Fruit fly (Drosophila melanogaster) whole organism, embryonic: ENCODE data around the gene CG8516.
A peak's percentile ranks its signal among the peaks of the same experiment; 100 is the strongest.

ENCODE experiments used
- Asciz ChIP-seq: fragments of 200-800 bp; sonication (Bioruptor generic); optimal IDR thresholded peaks from 2 replicates; lab custom pipeline; 2017; ENCODE audit warnings: missing biosample characterization, mild to moderate bottlenecking, missing genetic modification characterization, missing genetic modification reagents
- Atf3 ChIP-seq: fragments of 200-800 bp; sonication (Bioruptor generic); optimal IDR thresholded peaks from 3 replicates; lab custom pipeline; 2016; ENCODE audit warnings: missing biosample characterization, missing genetic modification characterization
- C15 ChIP-seq: fragments of 200-800 bp; sonication (Bioruptor generic); IDR thresholded peaks from 3 replicates; pipeline ENCODE4 v1.3.6; 2022; ENCODE audit warnings: missing biosample characterization, missing genetic modification characterization
- CG10209 ChIP-seq: fragments of 200-800 bp; sonication (Bioruptor generic); optimal IDR thresholded peaks from 3 replicates; lab custom pipeline; 2017; ENCODE audit warnings: missing biosample characterization, mild to moderate bottlenecking, missing genetic modification characterization, missing genetic modification reagents
- CG1024 ChIP-seq: fragments of 200-800 bp; sonication (Bioruptor generic); IDR thresholded peaks from 2 replicates; pipeline ENCODE4 v1.3.6; 2022; ENCODE audit warnings: missing biosample characterization, missing genetic modification characterization
- CG10431 ChIP-seq: fragments of 200-800 bp; sonication (Bioruptor generic); optimal IDR thresholded peaks from 3 replicates; lab custom pipeline; 2018; ENCODE audit warnings: missing biosample characterization, mild to moderate bottlenecking, missing genetic modification characterization
- CG10959 ChIP-seq: fragments of 200-800 bp; sonication (Bioruptor generic); IDR thresholded peaks from 2 replicates; pipeline ENCODE4 v1.3.6; 2022; ENCODE audit warnings: missing biosample characterization, missing genetic modification characterization
- CG11398 ChIP-seq: fragments of 200-800 bp; sonication (Bioruptor generic); optimal IDR thresholded peaks from 2 replicates; lab custom pipeline; 2016; ENCODE audit warnings: missing biosample characterization, missing genetic modification characterization
- CG11504 ChIP-seq: fragments of 200-800 bp; sonication (Bioruptor generic); optimal IDR thresholded peaks from 3 replicates; lab custom pipeline; 2019; ENCODE audit warnings: missing biosample characterization, mild to moderate bottlenecking, missing genetic modification characterization, moderate library complexity
- CG12299 ChIP-seq: fragments of 200-800 bp; sonication (Bioruptor generic); optimal IDR thresholded peaks from 2 replicates; lab custom pipeline; 2018; ENCODE audit warnings: missing biosample characterization, mild to moderate bottlenecking, missing genetic modification characterization
- CG14050 ChIP-seq: fragments of 200-800 bp; sonication (Bioruptor generic); IDR thresholded peaks from 3 replicates; pipeline ENCODE4 v1.3.6; 2022; ENCODE audit warnings: missing biosample characterization, missing genetic modification characterization
- CG15514 ChIP-seq: fragments of 200-800 bp; sonication (Bioruptor generic); optimal IDR thresholded peaks from 3 replicates; lab custom pipeline; 2017; ENCODE audit warnings: missing biosample characterization, missing genetic modification characterization, mild to moderate bottlenecking, moderate library complexity, missing genetic modification reagents
- CG1647 ChIP-seq: fragments of 200-800 bp; sonication (Bioruptor generic); optimal IDR thresholded peaks from 3 replicates; lab custom pipeline; 2016; ENCODE audit warnings: missing biosample characterization, missing genetic modification characterization
- CG1792 ChIP-seq: fragments of 200-800 bp; sonication (Bioruptor generic); optimal IDR thresholded peaks from 2 replicates; lab custom pipeline; 2016; ENCODE audit warnings: missing biosample characterization, missing genetic modification characterization
- CG18262 ChIP-seq: fragments of 200-800 bp; optimal IDR thresholded peaks from 3 replicates; lab custom pipeline; 2019; ENCODE audit warnings: missing biosample characterization, mild to moderate bottlenecking, missing genetic modification characterization, moderate library complexity
- CG30431 ChIP-seq: fragments of 200-800 bp; sonication (Bioruptor generic); optimal IDR thresholded peaks from 2 replicates; lab custom pipeline; 2017; ENCODE audit warnings: missing biosample characterization, missing genetic modification characterization
- CG6272 ChIP-seq: fragments of 200-800 bp; sonication (Bioruptor generic); IDR thresholded peaks from 2 replicates; pipeline ENCODE4 v1.3.6; 2022; ENCODE audit warnings: missing biosample characterization, missing genetic modification characterization
- CG6683 ChIP-seq: fragments of 200-800 bp; sonication (Bioruptor generic); optimal IDR thresholded peaks from 2 replicates; lab custom pipeline; 2017; ENCODE audit warnings: missing biosample characterization, mild to moderate bottlenecking, missing genetic modification characterization, missing genetic modification reagents
- CG8290 ChIP-seq, 3 experiments: fragments of 200-800 bp; sonication (Bioruptor generic); optimal IDR thresholded peaks; 2 replicates each; lab custom pipeline; 2016 to 2019; ENCODE audit warnings: missing biosample characterization in 3 of 3, missing genetic modification characterization in 3 of 3, mild to moderate bottlenecking in 2 of 3, moderate library complexity in 1 of 3
- CG9215 ChIP-seq: fragments of 200-800 bp; sonication (Bioruptor generic); IDR thresholded peaks from 2 replicates; pipeline ENCODE4 v1.3.6; 2022; ENCODE audit warnings: missing biosample characterization, missing genetic modification characterization
- CkIIα-i1 ChIP-seq: fragments of 200-800 bp; sonication (Bioruptor generic); IDR thresholded peaks from 2 replicates; pipeline ENCODE4 v1.3.6; 2022; ENCODE audit warnings: missing biosample characterization, missing genetic modification characterization
- Dip2 ChIP-seq: fragments of 200-800 bp; sonication (Bioruptor generic); IDR thresholded peaks from 2 replicates; pipeline ENCODE4 v1.3.6; 2022; ENCODE audit warnings: missing biosample characterization, missing genetic modification characterization
- Eip74EF ChIP-seq, 2 experiments: fragments of 200-800 bp in 1 of 2; fragments of >200 bp in 1 of 2; sonication (Bioruptor generic) in 1 of 2; optimal IDR thresholded peaks; 2 replicates each; lab custom pipeline; 2017 to 2019; ENCODE audit warnings: missing biosample characterization in 2 of 2, missing genetic modification characterization in 2 of 2, mild to moderate bottlenecking in 1 of 2, moderate library complexity in 1 of 2
- Fer1 ChIP-seq: fragments of 200-800 bp; sonication (Bioruptor generic); optimal IDR thresholded peaks from 2 replicates; lab custom pipeline; 2017; ENCODE audit warnings: missing biosample characterization, mild to moderate bottlenecking, missing genetic modification characterization
- MBD-R2 ChIP-seq: fragments of 200-800 bp; sonication (Bioruptor generic); IDR thresholded peaks from 2 replicates; pipeline ENCODE4 v1.3.6; 2022; ENCODE audit warnings: missing biosample characterization, missing genetic modification characterization
- Med ChIP-seq: fragments of 200-800 bp; sonication (Bioruptor generic); peaks from one replicate; lab custom pipeline; 2016; ENCODE audit warnings: missing biosample characterization, missing genetic modification characterization, mild to moderate bottlenecking, inconsistent platforms, moderate library complexity
- Nf-YB ChIP-seq: fragments of 200-800 bp; sonication (Bioruptor generic); optimal IDR thresholded peaks from 3 replicates; lab custom pipeline; 2019; ENCODE audit warnings: missing biosample characterization, mild to moderate bottlenecking, missing genetic modification characterization, moderate library complexity
- Nf-YC ChIP-seq: fragments of 200-800 bp; optimal IDR thresholded peaks from 3 replicates; lab custom pipeline; 2019; ENCODE audit warnings: missing biosample characterization, mild to moderate bottlenecking, missing genetic modification characterization, moderate library complexity
- Optix ChIP-seq: fragments of 200-800 bp; sonication (Bioruptor generic); IDR thresholded peaks from 3 replicates; pipeline ENCODE4 v1.3.6; 2022; ENCODE audit warnings: missing biosample characterization, missing genetic modification characterization
- Rfx ChIP-seq: fragments of 200-800 bp; sonication (Bioruptor generic); IDR thresholded peaks from 2 replicates; pipeline ENCODE4 v1.3.6; 2022; ENCODE audit warnings: missing biosample characterization, missing genetic modification characterization
- Six4 ChIP-seq: fragments of 200-800 bp; sonication (Bioruptor generic); optimal IDR thresholded peaks from 2 replicates; lab custom pipeline; 2016; ENCODE audit warnings: missing biosample characterization, missing genetic modification characterization
- Spps ChIP-seq: fragments of 200-800 bp; sonication (Bioruptor generic); optimal IDR thresholded peaks from 2 replicates; lab custom pipeline; 2018; ENCODE audit warnings: missing biosample characterization, mild to moderate bottlenecking, missing genetic modification characterization
- ara ChIP-seq: fragments of 200-800 bp; sonication (Bioruptor generic); IDR thresholded peaks from 2 replicates; pipeline ENCODE4 v1.3.6; 2022; ENCODE audit warnings: missing biosample characterization, missing genetic modification characterization
- ase ChIP-seq: fragments of 200-800 bp; sonication (Bioruptor generic); IDR thresholded peaks from 3 replicates; pipeline ENCODE4 v1.3.6; 2022; ENCODE audit warnings: missing biosample characterization, missing genetic modification characterization
- caup ChIP-seq: fragments of 200-800 bp; sonication (Bioruptor generic); optimal IDR thresholded peaks from 3 replicates; lab custom pipeline; 2017; ENCODE audit warnings: missing biosample characterization, mild to moderate bottlenecking, missing genetic modification characterization, moderate library complexity; ENCODE audit not compliant: severe bottlenecking
- chif ChIP-seq, 2 experiments: fragments of 200-800 bp; sonication (Bioruptor generic); optimal IDR thresholded peaks; 3 replicates each; lab custom pipeline; 2016; ENCODE audit warnings: missing biosample characterization in 2 of 2, missing genetic modification characterization in 2 of 2
- croc ChIP-seq: fragments of 200-800 bp; sonication (Bioruptor generic); conservative IDR thresholded peaks from 3 replicates; pipeline ENCODE4 v1.3.6; 2022; ENCODE audit warnings: missing biosample characterization, missing genetic modification characterization
- danr ChIP-seq: fragments of 200-800 bp; sonication (Bioruptor generic); IDR thresholded peaks from 2 replicates; pipeline ENCODE4 v1.3.6; 2022; ENCODE audit warnings: missing biosample characterization, missing genetic modification characterization
- disco-r ChIP-seq: fragments of 200-800 bp; sonication (Bioruptor generic); optimal IDR thresholded peaks from 2 replicates; lab custom pipeline; 2016; ENCODE audit warnings: missing biosample characterization, missing genetic modification characterization
- dmrt99B ChIP-seq: fragments of 200-800 bp; sonication (Bioruptor generic); optimal IDR thresholded peaks from 2 replicates; lab custom pipeline; 2018; ENCODE audit warnings: missing biosample characterization, mild to moderate bottlenecking, missing genetic modification characterization, moderate library complexity
- exex ChIP-seq: fragments of 200-800 bp; sonication (Bioruptor generic); optimal IDR thresholded peaks from 4 replicates; lab custom pipeline; 2018; ENCODE audit warnings: missing biosample characterization, mild to moderate bottlenecking, missing genetic modification characterization, moderate library complexity
- gem ChIP-seq: fragments of 200-800 bp; sonication (Bioruptor generic); optimal IDR thresholded peaks from 2 replicates; lab custom pipeline; 2019; ENCODE audit warnings: missing biosample characterization, mild to moderate bottlenecking, missing genetic modification characterization, moderate library complexity
- h ChIP-seq: fragments of >200 bp; optimal IDR thresholded peaks from 2 replicates; lab custom pipeline; 2017
- her ChIP-seq: fragments of 200-800 bp; sonication (Bioruptor generic); optimal IDR thresholded peaks from 2 replicates; lab custom pipeline; 2016; ENCODE audit warnings: missing biosample characterization, missing genetic modification characterization
- knrl ChIP-seq: fragments of 200-800 bp; sonication (Bioruptor generic); IDR thresholded peaks from 3 replicates; pipeline ENCODE4 v1.3.6; 2022; ENCODE audit warnings: missing biosample characterization, missing genetic modification characterization; ENCODE audit not compliant: partially characterized antibody
- lmd ChIP-seq: fragments of 200-800 bp; sonication (Bioruptor generic); IDR thresholded peaks from 2 replicates; pipeline ENCODE4 v1.3.6; 2022; ENCODE audit warnings: missing biosample characterization, missing genetic modification characterization
- mam ChIP-seq: fragments of 200-800 bp; sonication (Bioruptor generic); optimal IDR thresholded peaks from 3 replicates; lab custom pipeline; 2016; ENCODE audit warnings: missing biosample characterization, missing genetic modification characterization
- pfk ChIP-seq: fragments of 200-800 bp; sonication (Bioruptor generic); optimal IDR thresholded peaks from 2 replicates; lab custom pipeline; 2018; ENCODE audit warnings: missing biosample characterization, mild to moderate bottlenecking, missing genetic modification characterization, moderate library complexity
- scrt ChIP-seq: fragments of 200-800 bp; sonication (Bioruptor generic); optimal IDR thresholded peaks from 2 replicates; lab custom pipeline; 2018; ENCODE audit warnings: missing biosample characterization, mild to moderate bottlenecking, missing genetic modification characterization, moderate library complexity
- shn ChIP-seq: fragments of 200-800 bp; sonication (Bioruptor generic); optimal IDR thresholded peaks from 3 replicates; lab custom pipeline; 2016; ENCODE audit warnings: missing biosample characterization, missing genetic modification characterization
- sima ChIP-seq: fragments of 200-800 bp; sonication (Bioruptor generic); optimal IDR thresholded peaks from 2 replicates; lab custom pipeline; 2016; ENCODE audit warnings: missing biosample characterization, missing genetic modification characterization
- tap ChIP-seq: fragments of 200-800 bp; optimal IDR thresholded peaks from 3 replicates; lab custom pipeline; 2019; ENCODE audit warnings: missing biosample characterization, mild to moderate bottlenecking, missing genetic modification characterization, moderate library complexity

The CG8516 gene

dm6 chr3R:9793018-9793417 is at the start of gene CG8516 (continued):
- TF ChIP-seq scrt = no peak
- TF ChIP-seq CG6272 (GFP tag; lab: Robert Waterston, UW) = no peak
- no peak for TF ChIP-seq CG1792 (GFP tag; lab: Kevin White, UChicago)
- TF ChIP-seq Rfx (GFP tag; lab: Robert Waterston, UW) = peak; percentile 33; the same call in 1 of the 2 replicates
- no peak for TF ChIP-seq C15
- no peak for TF ChIP-seq caup (GFP tag; lab: Kevin White, UChicago)
- TF ChIP-seq knrl (GFP tag; lab: Robert Waterston, UW) = no peak
- no peak for TF ChIP-seq Dip2 (GFP tag; lab: Robert Waterston, UW)
- TF ChIP-seq croc (GFP tag; lab: Robert Waterston, UW) = no peak
- TF ChIP-seq CG11504 (tag; lab: Kevin White, UChicago) = no peak
- no peak for TF ChIP-seq CG1024 (GFP tag; lab: Robert Waterston, UW)
- TF ChIP-seq exex (tag; lab: Kevin White, UChicago) = no peak
- TF ChIP-seq CG30431 (GFP tag; lab: Kevin White, UChicago) = no peak
- no peak for TF ChIP-seq danr (GFP tag; lab: Robert Waterston, UW)
- TF ChIP-seq shn = no peak
- TF ChIP-seq CG12299 (tag; lab: Kevin White, UChicago) = no peak
- TF ChIP-seq h (lab: Kevin White, UChicago) = no peak
- no peak for TF ChIP-seq CG6683 (GFP tag; lab: Kevin White, UChicago)
- no peak for TF ChIP-seq Asciz (GFP tag; lab: Kevin White, UChicago)
- peak; percentile 70 for TF ChIP-seq Med (GFP tag; lab: Kevin White, UChicago)
- TF ChIP-seq Fer1 (GFP tag; lab: Kevin White, UChicago) = no peak
- no peak for TF ChIP-seq Eip74EF (GFP tag; optimal IDR thresholded peaks at IDR 0.05; lab: Kevin White, UChicago)
- no peak for TF ChIP-seq Nf-YC
- TF ChIP-seq Six4 (GFP tag; lab: Kevin White, UChicago) = no peak
- TF ChIP-seq CG10431 (GFP tag; lab: Kevin White, UChicago) = no peak
- TF ChIP-seq chif (GFP tag; optimal IDR thresholded peaks at IDR 0.05; lab: Kevin White, UChicago) = no peak
- no peak for TF ChIP-seq CG11398 (GFP tag; lab: Kevin White, UChicago)
- no peak for TF ChIP-seq CG10959 (GFP tag; lab: Robert Waterston, UW)
- TF ChIP-seq ase (GFP tag; lab: Robert Waterston, UW) = no peak
- peak; percentile 5 for TF ChIP-seq CG18262
- TF ChIP-seq CG14050 (GFP tag; lab: Robert Waterston, UW) = no peak
- no peak for TF ChIP-seq CG8290 (GFP tag; optimal IDR thresholded peaks at IDR 0.05; lab: Kevin White, UChicago)
- no peak for TF ChIP-seq CG8290 (tag; optimal IDR thresholded peaks at IDR 0.05; lab: Kevin White, UChicago)
- TF ChIP-seq dmrt99B = no peak
- TF ChIP-seq mam (GFP tag; lab: Kevin White, UChicago) = no peak
- no peak for TF ChIP-seq ara
- no peak for TF ChIP-seq gem (tag; lab: Kevin White, UChicago)
- TF ChIP-seq CG10209 (GFP tag; lab: Kevin White, UChicago) = no peak
- TF ChIP-seq Optix = no peak
- TF ChIP-seq CG15514 (GFP tag; lab: Kevin White, UChicago) = peak; percentile 44
- no peak for TF ChIP-seq Nf-YB (GFP tag; lab: Kevin White, UChicago)
- peak; percentile 13 for TF ChIP-seq Atf3 (GFP tag; lab: Kevin White, UChicago)
- TF ChIP-seq CG1647 = no peak
- TF ChIP-seq lmd (GFP tag; lab: Robert Waterston, UW) = no peak
- TF ChIP-seq sima (GFP tag; lab: Kevin White, UChicago) = no peak
- no peak for TF ChIP-seq CG9215 (GFP tag; lab: Robert Waterston, UW)
- TF ChIP-seq disco-r (GFP tag; lab: Kevin White, UChicago) = no peak
- TF ChIP-seq CkIIα-i1 (GFP tag; lab: Robert Waterston, UW) = no peak
- TF ChIP-seq MBD-R2 (GFP tag; lab: Robert Waterston, UW) = peak; percentile 81
- no peak for TF ChIP-seq pfk (GFP tag; lab: Kevin White, UChicago)
- TF ChIP-seq Spps (tag; lab: Kevin White, UChicago) = no peak
- no peak for TF ChIP-seq tap (tag; lab: Kevin White, UChicago)
- TF ChIP-seq her (GFP tag; lab: Kevin White, UChicago) = no peak
